Fruit fly (Drosophila melanogaster) whole organism, embryonic: Measurements from ENCODE around the gene Ir67a.

Experiments
- Asciz ChIP-seq: fragments of 200-800 bp; sonication (Bioruptor generic); optimal IDR thresholded peaks from 2 replicates; lab custom pipeline; 2017; ENCODE audit warnings: missing biosample characterization, mild to moderate bottlenecking, missing genetic modification characterization, missing genetic modification reagents
- Blimp-1 ChIP-seq: fragments of 200-800 bp; sonication (Bioruptor generic); optimal IDR thresholded peaks from 3 replicates; lab custom pipeline; 2018; ENCODE audit warnings: missing biosample characterization, missing genetic modification characterization, mild to moderate bottlenecking, moderate library complexity, missing genetic modification reagents
- CG11093 ChIP-seq: fragments of 200-800 bp; sonication (Bioruptor generic); IDR thresholded peaks from 3 replicates; pipeline ENCODE4 v1.3.6; 2022; ENCODE audit warnings: missing biosample characterization, missing genetic modification characterization
- CG12104 ChIP-seq: fragments of 200-800 bp; sonication (Bioruptor generic); optimal IDR thresholded peaks from 3 replicates; lab custom pipeline; 2016; ENCODE audit warnings: missing biosample characterization, missing genetic modification characterization
- CG12391 ChIP-seq: fragments of 200-800 bp; sonication (Bioruptor generic); optimal IDR thresholded peaks from 3 replicates; lab custom pipeline; 2018; ENCODE audit warnings: missing biosample characterization, mild to moderate bottlenecking, missing genetic modification characterization, moderate library complexity
- CG13775 ChIP-seq: fragments of 200-800 bp; sonication (Bioruptor generic); optimal IDR thresholded peaks from 3 replicates; lab custom pipeline; 2017; ENCODE audit warnings: missing biosample characterization, mild to moderate bottlenecking, missing genetic modification characterization
- CG17328 ChIP-seq: fragments of 200-800 bp; sonication (Bioruptor generic); IDR thresholded peaks from 2 replicates; pipeline ENCODE4 v1.3.6; 2022; ENCODE audit warnings: missing biosample characterization, missing genetic modification characterization
- CG18599 ChIP-seq: fragments of 200-800 bp; sonication (Bioruptor generic); optimal IDR thresholded peaks from 3 replicates; lab custom pipeline; 2017; ENCODE audit warnings: missing biosample characterization, missing genetic modification characterization, mild to moderate bottlenecking, moderate library complexity, missing genetic modification reagents
- CG2129 ChIP-seq: fragments of 200-800 bp; sonication (Bioruptor generic); IDR thresholded peaks from 2 replicates; pipeline ENCODE4 v1.3.6; 2022; ENCODE audit warnings: missing biosample characterization, missing genetic modification characterization; ENCODE audit not compliant: partially characterized antibody
- CG2199 ChIP-seq: fragments of 200-800 bp; sonication (Bioruptor generic); IDR thresholded peaks from 3 replicates; pipeline ENCODE4 v1.3.6; 2022; ENCODE audit warnings: missing biosample characterization, missing genetic modification characterization
- CG2202 ChIP-seq: fragments of 200-800 bp; sonication (Bioruptor generic); optimal IDR thresholded peaks from 2 replicates; lab custom pipeline; 2018; ENCODE audit warnings: missing biosample characterization, mild to moderate bottlenecking, missing genetic modification characterization
- CG30020 ChIP-seq: fragments of 200-800 bp; optimal IDR thresholded peaks from 2 replicates; lab custom pipeline; 2019; ENCODE audit warnings: missing biosample characterization, mild to moderate bottlenecking, missing genetic modification characterization, moderate library complexity
- CG3163 ChIP-seq: fragments of 200-800 bp; sonication (Bioruptor generic); optimal IDR thresholded peaks from 3 replicates; lab custom pipeline; 2016; ENCODE audit warnings: missing biosample characterization, missing genetic modification characterization
- CG34376 ChIP-seq: fragments of 200-800 bp; sonication (Bioruptor generic); optimal IDR thresholded peaks from 2 replicates; lab custom pipeline; 2018; ENCODE audit warnings: missing biosample characterization, mild to moderate bottlenecking, missing genetic modification characterization
- CG6254 ChIP-seq: fragments of 200-800 bp; sonication (Bioruptor generic); optimal IDR thresholded peaks from 3 replicates; lab custom pipeline; 2017; ENCODE audit warnings: mild to moderate bottlenecking, missing biosample characterization, missing genetic modification reagents, missing genetic modification characterization
- CG7271 ChIP-seq: fragments of 200-800 bp; sonication (Bioruptor generic); optimal IDR thresholded peaks from 2 replicates; lab custom pipeline; 2018; ENCODE audit warnings: missing biosample characterization, mild to moderate bottlenecking, missing genetic modification characterization, moderate library complexity
- CG7745 ChIP-seq: fragments of 200-800 bp; sonication (Bioruptor generic); optimal IDR thresholded peaks from 2 replicates; lab custom pipeline; 2018; ENCODE audit warnings: missing biosample characterization, mild to moderate bottlenecking, missing genetic modification characterization, moderate library complexity
- Dek ChIP-seq: fragments of 200-800 bp; sonication (Bioruptor generic); optimal IDR thresholded peaks from 3 replicates; lab custom pipeline; 2019; ENCODE audit warnings: missing biosample characterization, mild to moderate bottlenecking, missing genetic modification characterization, moderate library complexity
- Dip2 ChIP-seq: fragments of 200-800 bp; sonication (Bioruptor generic); IDR thresholded peaks from 2 replicates; pipeline ENCODE4 v1.3.6; 2022; ENCODE audit warnings: missing biosample characterization, missing genetic modification characterization
- Doc2 ChIP-seq: fragments of 200-800 bp; sonication (Bioruptor generic); IDR thresholded peaks from 2 replicates; pipeline ENCODE4 v1.3.6; 2022; ENCODE audit warnings: missing biosample characterization, missing genetic modification characterization
- Drgx ChIP-seq: fragments of 200-800 bp; sonication (Bioruptor generic); IDR thresholded peaks from 2 replicates; pipeline ENCODE4 v1.3.6; 2022; ENCODE audit warnings: missing biosample characterization, missing genetic modification characterization
- Ets65A ChIP-seq: fragments of 200-800 bp; sonication (Bioruptor generic); peaks from one replicate; lab custom pipeline; 2016; ENCODE audit warnings: missing biosample characterization, missing genetic modification characterization
- Hand ChIP-seq: fragments of 200-800 bp; sonication (Bioruptor generic); optimal IDR thresholded peaks from 2 replicates; lab custom pipeline; 2017; ENCODE audit warnings: mild to moderate bottlenecking, missing biosample characterization, missing genetic modification reagents, missing genetic modification characterization
- HmgD ChIP-seq: fragments of 200-800 bp; sonication (Bioruptor generic); optimal IDR thresholded peaks from 3 replicates; lab custom pipeline; 2016; ENCODE audit warnings: missing biosample characterization, missing genetic modification characterization
- Hr39 ChIP-seq: fragments of >200 bp; optimal IDR thresholded peaks from 2 replicates; lab custom pipeline; 2017
- Hr78 ChIP-seq, 2 experiments: fragments of 200-800 bp in 1 of 2; fragments of >200 bp in 1 of 2; sonication (Bioruptor generic) in 1 of 2; optimal IDR thresholded peaks; 2 replicates each; lab custom pipeline; 2017 to 2019; ENCODE audit warnings: missing biosample characterization in 2 of 2, missing genetic modification characterization in 2 of 2, mild to moderate bottlenecking in 1 of 2, moderate library complexity in 1 of 2
- MBD-R2 ChIP-seq: fragments of 200-800 bp; sonication (Bioruptor generic); IDR thresholded peaks from 2 replicates; pipeline ENCODE4 v1.3.6; 2022; ENCODE audit warnings: missing biosample characterization, missing genetic modification characterization
- Med ChIP-seq: fragments of 200-800 bp; sonication (Bioruptor generic); peaks from one replicate; lab custom pipeline; 2016; ENCODE audit warnings: missing biosample characterization, missing genetic modification characterization, mild to moderate bottlenecking, inconsistent platforms, moderate library complexity
- NC2β ChIP-seq: fragments of 200-800 bp; sonication (Bioruptor generic); optimal IDR thresholded peaks from 2 replicates; lab custom pipeline; 2016; ENCODE audit warnings: missing biosample characterization, missing genetic modification characterization
- YL-1 ChIP-seq: fragments of 200-800 bp; sonication (Bioruptor generic); optimal IDR thresholded peaks from 3 replicates; lab custom pipeline; 2017; ENCODE audit warnings: missing biosample characterization, mild to moderate bottlenecking, missing genetic modification characterization
- abd-A ChIP-seq: fragments of 200-800 bp; sonication (Bioruptor generic); optimal IDR thresholded peaks from 3 replicates; lab custom pipeline; 2019; ENCODE audit warnings: missing biosample characterization, mild to moderate bottlenecking, missing genetic modification characterization, moderate library complexity
- al ChIP-seq: fragments of 200-800 bp; sonication (Bioruptor generic); IDR thresholded peaks from 2 replicates; pipeline ENCODE4 v1.3.6; 2022; ENCODE audit warnings: missing biosample characterization, missing genetic modification characterization
- ase ChIP-seq: fragments of 200-800 bp; sonication (Bioruptor generic); IDR thresholded peaks from 3 replicates; pipeline ENCODE4 v1.3.6; 2022; ENCODE audit warnings: missing biosample characterization, missing genetic modification characterization
- bab2 ChIP-seq: fragments of 200-800 bp; sonication (Bioruptor generic); optimal IDR thresholded peaks from 2 replicates; lab custom pipeline; 2016; ENCODE audit warnings: missing biosample characterization, missing genetic modification characterization
- chinmo ChIP-seq: fragments of 200-800 bp; sonication (Bioruptor generic); IDR thresholded peaks from 4 replicates; pipeline ENCODE4 v1.3.6; 2022; ENCODE audit warnings: missing biosample characterization, missing genetic modification characterization; ENCODE audit not compliant: partially characterized antibody
- corto ChIP-seq: fragments of 200-800 bp; sonication (Bioruptor generic); optimal IDR thresholded peaks from 2 replicates; lab custom pipeline; 2016; ENCODE audit warnings: missing biosample characterization, mild to moderate bottlenecking, missing genetic modification characterization, moderate library complexity
- crol ChIP-seq: fragments of 200-800 bp; sonication (Bioruptor generic); IDR thresholded peaks from 2 replicates; pipeline ENCODE4 v1.3.6; 2022; ENCODE audit warnings: missing biosample characterization, missing genetic modification characterization
- cwo ChIP-seq: fragments of 200-800 bp; sonication (Bioruptor generic); optimal IDR thresholded peaks from 3 replicates; lab custom pipeline; 2017; ENCODE audit warnings: missing biosample characterization, missing genetic modification characterization, mild to moderate bottlenecking, moderate library complexity, missing genetic modification reagents
- dysf ChIP-seq: fragments of 200-800 bp; sonication (Bioruptor generic); IDR thresholded peaks from 3 replicates; pipeline ENCODE4 v1.3.6; 2022; ENCODE audit warnings: missing biosample characterization, missing genetic modification characterization
- fd3F ChIP-seq: fragments of 200-800 bp; sonication (Bioruptor generic); optimal IDR thresholded peaks from 2 replicates; lab custom pipeline; 2018; ENCODE audit warnings: missing biosample characterization, mild to moderate bottlenecking, missing genetic modification characterization, moderate library complexity
- gro ChIP-seq: fragments of 200-800 bp; sonication (Bioruptor generic); optimal IDR thresholded peaks from 2 replicates; lab custom pipeline; 2016; ENCODE audit warnings: missing biosample characterization, missing genetic modification characterization
- repo ChIP-seq: fragments of 200-800 bp; sonication (Bioruptor generic); optimal IDR thresholded peaks from 2 replicates; lab custom pipeline; 2016; ENCODE audit warnings: missing biosample characterization, missing genetic modification characterization
- sd ChIP-seq: fragments of 200-800 bp; sonication (Bioruptor generic); optimal IDR thresholded peaks from 3 replicates; lab custom pipeline; 2018; ENCODE audit warnings: missing biosample characterization, mild to moderate bottlenecking, missing genetic modification characterization, moderate library complexity
- so ChIP-seq: fragments of 200-800 bp; sonication (Bioruptor generic); IDR thresholded peaks from 3 replicates; pipeline ENCODE4 v1.3.6; 2022; ENCODE audit warnings: missing biosample characterization, missing genetic modification characterization
- sqz ChIP-seq: fragments of 200-800 bp; sonication (Bioruptor generic); optimal IDR thresholded peaks from 3 replicates; lab custom pipeline; 2018; ENCODE audit warnings: missing biosample characterization, mild to moderate bottlenecking, missing genetic modification characterization
- sr ChIP-seq: fragments of 200-800 bp; sonication (Bioruptor generic); IDR thresholded peaks from 3 replicates; pipeline ENCODE4 v1.3.6; 2022; ENCODE audit warnings: missing biosample characterization, missing genetic modification characterization

The Ir67a gene

DNA sequence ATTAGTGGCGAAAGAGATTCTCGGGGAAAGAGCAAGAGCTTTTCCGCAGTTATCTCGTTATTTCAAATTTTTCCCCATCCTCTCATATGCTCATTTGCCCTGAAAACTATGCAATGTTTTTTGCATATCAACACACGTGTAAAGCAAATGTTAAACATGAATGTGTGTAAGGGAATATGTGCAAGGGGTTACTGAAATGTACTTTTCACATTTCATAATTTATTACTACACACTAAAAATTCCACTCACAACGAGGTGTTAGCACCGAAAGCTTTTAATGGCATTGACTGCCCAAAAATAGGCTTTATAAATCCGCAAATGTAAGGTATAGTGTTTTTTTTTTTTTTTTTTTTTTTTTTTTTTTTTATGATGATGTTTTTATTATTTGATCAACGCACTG is 27.8 kb upstream of the Ir67a start (continued):
- TF ChIP-seq CG3163 (GFP tag; lab: Kevin White, UChicago), result no peak
- no peak for TF ChIP-seq CG11093 (GFP tag; lab: Robert Waterston, UW)
- TF ChIP-seq HmgD, result no peak
- TF ChIP-seq Hr39, result no peak
- TF ChIP-seq CG30020 (tag; lab: Kevin White, UChicago), result no peak
- peak; percentile 31 for TF ChIP-seq Med (GFP tag; lab: Kevin White, UChicago)

- TF ChIP-seq NC2β (no peak), Drgx (GFP tag; lab: Robert Waterston, UW) (0 out of 2 replicates have a peak, but pooled peaks have one; percentile 40), Ets65A (GFP tag; lab: Kevin White, UChicago) (peak; percentile 41)
Observed at dm6 chr3L:9569849-9570248, 26.1 kb upstream of the Ir67a start.

DNA sequence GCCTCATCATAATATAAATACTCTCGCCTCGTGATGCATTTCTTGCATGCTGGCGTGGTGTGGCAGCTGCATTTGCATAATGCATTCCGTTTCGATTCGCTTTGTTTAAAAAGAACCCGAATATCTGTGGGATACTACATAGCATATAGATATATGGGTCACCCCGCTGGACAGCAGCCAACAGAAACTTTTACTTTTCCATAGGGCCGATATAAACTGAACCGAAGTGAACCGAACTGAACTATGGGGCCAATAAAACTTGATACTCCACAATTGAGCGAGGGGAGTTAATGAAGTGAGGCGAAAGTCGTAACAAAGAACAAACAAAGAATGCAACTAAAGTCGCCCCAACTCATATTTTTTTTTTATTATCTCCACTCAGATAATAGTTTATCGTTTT is 25.4 kb upstream of the Ir67a start:
- TF ChIP-seq Hr78 (GFP tag; optimal IDR thresholded peaks at IDR 0.05; lab: Kevin White, UChicago), result peak in 1 of 2 experiments; percentile 30
- TF ChIP-seq sqz (GFP tag; lab: Kevin White, UChicago), result peak; percentile 15
- TF ChIP-seq bab2, result no peak
- TF ChIP-seq repo (GFP tag; lab: Kevin White, UChicago), result no peak
- peak; percentile 94 for TF ChIP-seq Blimp-1 (GFP tag; lab: Kevin White, UChicago)
- TF ChIP-seq sd (tag; lab: Kevin White, UChicago), result peak; percentile 41

DNA sequence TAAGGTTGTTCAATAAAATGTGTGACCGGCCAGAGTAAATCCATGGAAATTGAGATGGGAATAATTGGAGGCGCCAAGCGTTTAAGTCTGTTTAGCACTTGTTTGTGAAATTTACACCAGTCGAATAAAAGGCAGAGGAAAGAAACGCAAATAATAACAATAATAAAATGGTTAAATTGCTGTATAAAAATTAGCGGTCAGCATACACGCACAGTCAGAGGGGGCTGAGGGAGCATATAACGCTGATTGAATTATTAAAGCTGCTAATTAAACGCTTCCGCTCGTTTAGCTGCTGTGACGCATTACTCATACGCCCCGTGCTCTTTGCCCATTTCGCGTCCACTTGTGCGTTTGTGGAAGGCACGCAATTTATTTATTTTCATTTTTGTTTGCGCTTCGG is 23.9 kb upstream of the Ir67a start:
- TF ChIP-seq MBD-R2 (GFP tag; lab: Robert Waterston, UW) (no peak), Hand (GFP tag; lab: Kevin White, UChicago) (no peak), sd (tag; lab: Kevin White, UChicago) (peak; percentile 43), Dip2 (GFP tag; lab: Robert Waterston, UW) (no peak), Doc2 (GFP tag; lab: Robert Waterston, UW) (no peak), Ets65A (GFP tag; lab: Kevin White, UChicago) (peak; percentile 26), ase (no peak), al (GFP tag; lab: Robert Waterston, UW) (no peak), YL-1 (GFP tag; lab: Kevin White, UChicago) (no peak), CG17328 (GFP tag; lab: Robert Waterston, UW) (no peak), CG12104 (GFP tag; lab: Kevin White, UChicago) (no peak), CG7271 (tag; lab: Kevin White, UChicago) (no peak), CG13775 (no peak), crol (GFP tag; lab: Robert Waterston, UW) (peak; percentile 53; the same call in 1 of the 2 replicates), Dek (tag; lab: Kevin White, UChicago) (no peak), CG12391 (no peak), Asciz (GFP tag; lab: Kevin White, UChicago) (peak; percentile 33), Med (GFP tag; lab: Kevin White, UChicago) (peak; percentile 48), CG18599 (peak; percentile 3), CG7745 (tag; lab: Kevin White, UChicago) (no peak), CG2199 (GFP tag; lab: Robert Waterston, UW) (no peak), CG2129 (GFP tag; lab: Robert Waterston, UW) (no peak), fd3F (GFP tag; lab: Kevin White, UChicago) (no peak), CG2202 (tag; lab: Kevin White, UChicago) (no peak), so (GFP tag; lab: Robert Waterston, UW) (no peak), abd-A (tag; lab: Kevin White, UChicago) (peak; percentile 71), dysf (GFP tag; lab: Robert Waterston, UW) (0 out of 3 replicates have a peak, but pooled peaks have one; percentile 8), CG34376 (GFP tag; lab: Kevin White, UChicago) (no peak), corto (GFP tag; lab: Kevin White, UChicago) (no peak), chinmo (0 out of 4 replicates have a peak, but pooled peaks have one; percentile 63), sr (no peak), gro (GFP tag; lab: Kevin White, UChicago) (peak; percentile 6), cwo (GFP tag; lab: Kevin White, UChicago) (peak; percentile 22), CG6254 (GFP tag; lab: Kevin White, UChicago) (no peak)
